Fruit fly (Drosophila melanogaster) whole organism, prepupa: Measurements from ENCODE around the gene Gycalpha99B.

Experiments used
- Blimp-1 ChIP-seq: fragments of 200-800 bp; sonication (Bioruptor generic); optimal IDR thresholded peaks from 3 replicates; lab custom pipeline; 2017; ENCODE audit warnings: missing biosample characterization, missing genetic modification characterization, mild to moderate bottlenecking, moderate library complexity, missing genetic modification reagents
- CG4318 ChIP-seq: fragments of 200-800 bp; sonication (Bioruptor generic); optimal IDR thresholded peaks from 3 replicates; lab custom pipeline; 2017; ENCODE audit warnings: missing biosample characterization, mild to moderate bottlenecking, missing genetic modification characterization
- CG6276 ChIP-seq: fragments of 200-800 bp; sonication (Bioruptor generic); optimal IDR thresholded peaks from 2 replicates; lab custom pipeline; 2017; ENCODE audit warnings: missing biosample characterization, mild to moderate bottlenecking, missing genetic modification characterization
- CG8632 ChIP-seq: fragments of 200-800 bp; sonication (Bioruptor generic); optimal IDR thresholded peaks from 3 replicates; lab custom pipeline; 2016; ENCODE audit warnings: missing biosample characterization, missing genetic modification characterization
- Sox102F ChIP-seq: fragments of 200-800 bp; sonication (Bioruptor generic); optimal IDR thresholded peaks from 2 replicates; lab custom pipeline; 2016; ENCODE audit warnings: missing biosample characterization, mild to moderate bottlenecking, missing genetic modification characterization
- dsx ChIP-seq: fragments of 200-800 bp; optimal IDR thresholded peaks from 3 replicates; lab custom pipeline; 2019; ENCODE audit warnings: missing biosample characterization, mild to moderate bottlenecking, missing genetic modification characterization, moderate library complexity; ENCODE audit not compliant: poor library complexity, severe bottlenecking
- topi ChIP-seq: fragments of 200-800 bp; sonication (Bioruptor generic); optimal IDR thresholded peaks from 3 replicates; lab custom pipeline; 2016; ENCODE audit warnings: missing biosample characterization, missing genetic modification characterization

DNA sequence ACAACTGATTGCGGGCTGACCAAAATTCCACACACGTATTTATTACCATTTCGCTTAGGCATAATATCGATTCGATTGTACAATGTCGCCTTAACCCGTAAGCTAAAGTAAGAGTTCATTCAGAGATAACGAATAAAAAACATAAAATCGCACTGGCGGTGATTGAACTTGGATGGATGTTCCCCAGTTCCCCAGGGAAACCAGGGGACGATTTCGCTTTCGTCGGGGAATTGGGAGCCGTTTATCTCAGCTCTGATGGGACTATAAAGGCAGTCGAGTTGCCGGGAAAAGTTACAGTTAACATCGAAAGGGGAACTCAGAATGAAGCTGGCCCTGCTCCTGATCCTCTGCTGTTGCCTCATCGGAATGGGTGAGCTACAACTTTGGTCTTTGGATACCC, 39.9 kb downstream of the Gycalpha99B start, which contains the start of gene CG34296:
- TF ChIP-seq CG4318 (no peak), Sox102F (GFP tag; lab: Kevin White, UChicago) (no peak), Blimp-1 (GFP tag; lab: Kevin White, UChicago) (no peak), CG6276 (GFP tag; lab: Kevin White, UChicago) (no peak), CG8632 (GFP tag; lab: Kevin White, UChicago) (no peak), dsx (GFP tag; lab: Kevin White, UChicago) (no peak), topi (GFP tag; lab: Kevin White, UChicago) (no peak)
